Worm (Caenorhabditis elegans) whole organism, L4 larva: Measurements from ENCODE around the gene Y51H4A.6.

ENCODE experiments used
- F26F4.8 ChIP-seq: fragments of 200-800 bp; sonication (Bioruptor generic); conservative IDR thresholded peaks from 2 replicates; pipeline ENCODE4 v1.3.6; 2022; ENCODE audit warnings: missing genetic modification characterization, missing compliant biosample characterization
- F49E8.2 ChIP-seq: sonication (generic microtip); optimal IDR thresholded peaks from 2 replicates; lab custom pipeline; 2016; ENCODE audit warnings: missing compliant biosample characterization, mild to moderate bottlenecking, missing genetic modification characterization, borderline replicate concordance
- Y105C5A.15 ChIP-seq: fragments of 200-800 bp; sonication (Bioruptor generic); IDR thresholded peaks from 2 replicates; pipeline ENCODE4 v1.3.6; 2022; ENCODE audit warnings: missing genetic modification characterization, missing compliant biosample characterization
- Y75B8A.6 ChIP-seq: fragments of 200-800 bp; sonication (Bioruptor generic); IDR thresholded peaks from 2 replicates; pipeline ENCODE4 v1.3.6; 2022; ENCODE audit warnings: missing genetic modification reagents, missing genetic modification characterization, missing compliant biosample characterization
- aha-1 ChIP-seq: fragments of 150-350 bp; peaks from one replicate; lab custom pipeline; 2014; ENCODE audit warnings: missing biosample characterization, missing genetic modification characterization
- arid-1 ChIP-seq: fragments of 200-800 bp; sonication (Bioruptor generic); conservative IDR thresholded peaks from 2 replicates; pipeline ENCODE4 v1.3.6; 2022; ENCODE audit warnings: missing genetic modification reagents, missing genetic modification characterization, missing compliant biosample characterization
- ceh-20 ChIP-seq: fragments of 200-800 bp; sonication (Bioruptor generic); IDR thresholded peaks from 2 replicates; pipeline ENCODE4 v1.3.6; 2022; ENCODE audit warnings: missing genetic modification reagents, missing genetic modification characterization, missing compliant biosample characterization
- ceh-28 ChIP-seq: fragments of 150-350 bp; optimal IDR thresholded peaks from 2 replicates; lab custom pipeline; 2014; ENCODE audit warnings: missing biosample characterization, missing genetic modification reagents, missing genetic modification characterization
- ceh-62 ChIP-seq: sonication (generic microtip); optimal IDR thresholded peaks from 2 replicates; lab custom pipeline; 2017; ENCODE audit warnings: missing biosample characterization, missing genetic modification characterization
- ces-1 ChIP-seq: fragments of 150-350 bp; sonication (generic microtip); optimal IDR thresholded peaks from 4 replicates; lab custom pipeline; 2014; ENCODE audit warnings: missing biosample characterization, missing genetic modification reagents, missing genetic modification characterization
- ctbp-1 ChIP-seq: fragments of 200-800 bp; sonication (Bioruptor generic); IDR thresholded peaks from 2 replicates; pipeline ENCODE4 v1.3.6; 2022; ENCODE audit warnings: missing genetic modification reagents, missing genetic modification characterization, missing compliant biosample characterization
- daf-12 ChIP-seq: fragments of 150-350 bp; optimal IDR thresholded peaks from 2 replicates; lab custom pipeline; 2014; ENCODE audit warnings: missing biosample characterization, missing genetic modification reagents, missing genetic modification characterization
- daf-16 ChIP-seq, 3 experiments: sonication (generic microtip); optimal IDR thresholded peaks; 2 replicates each; lab custom pipeline; 2016 to 2017; ENCODE audit warnings: missing genetic modification characterization in 3 of 3, missing genetic modification reagents in 3 of 3, mild to moderate bottlenecking in 2 of 3, missing compliant biosample characterization in 2 of 3, missing biosample characterization in 1 of 3, moderate library complexity in 1 of 3
- daf-19 ChIP-seq: fragments of 200-800 bp; sonication (Bioruptor generic); conservative IDR thresholded peaks from 2 replicates; pipeline ENCODE4 v1.3.6; 2022; ENCODE audit warnings: missing genetic modification characterization, missing compliant biosample characterization
- daf-8 ChIP-seq: fragments of 200-800 bp; sonication (Bioruptor generic); IDR thresholded peaks from 2 replicates; pipeline ENCODE4 v1.3.6; 2022; ENCODE audit warnings: missing genetic modification characterization, missing compliant biosample characterization
- dmd-6 ChIP-seq: fragments of 200-800 bp; sonication (Bioruptor generic); IDR thresholded peaks from 2 replicates; pipeline ENCODE4 v1.3.6; 2022; ENCODE audit warnings: missing genetic modification reagents, missing genetic modification characterization, missing compliant biosample characterization
- duxl-1 ChIP-seq: sonication (generic microtip); optimal IDR thresholded peaks from 2 replicates; lab custom pipeline; 2016; ENCODE audit warnings: mild to moderate bottlenecking, missing genetic modification characterization, moderate library complexity, missing compliant biosample characterization; ENCODE audit not compliant: poor library complexity
- egl-27 ChIP-seq: sonication (generic microtip); optimal IDR thresholded peaks from 3 replicates; lab custom pipeline; 2017; ENCODE audit warnings: missing biosample characterization, missing genetic modification reagents, missing genetic modification characterization
- fos-1 ChIP-seq: fragments of 150-350 bp; optimal IDR thresholded peaks from 2 replicates; lab custom pipeline; 2014; ENCODE audit warnings: missing biosample characterization, missing genetic modification characterization
- hif-1 ChIP-seq, 2 experiments: sonication (generic microtip); optimal IDR thresholded peaks; 2 replicates each; lab custom pipeline; 2016 to 2017; ENCODE audit warnings: missing compliant biosample characterization in 2 of 2, missing genetic modification characterization in 2 of 2, missing genetic modification reagents in 2 of 2, missing genotype in 2 of 2, mild to moderate bottlenecking in 1 of 2
- hlh-11 ChIP-seq: fragments of 200-800 bp; sonication (Bioruptor generic); optimal IDR thresholded peaks from 2 replicates; lab custom pipeline; 2018; ENCODE audit warnings: mild to moderate bottlenecking, missing genetic modification characterization, missing compliant biosample characterization
- lin-13 ChIP-seq: fragments of 150-350 bp; optimal IDR thresholded peaks from 2 replicates; lab custom pipeline; 2014; ENCODE audit warnings: missing biosample characterization, missing genetic modification reagents, missing genetic modification characterization
- lin-29 ChIP-seq: fragments of 200-800 bp; sonication (Bioruptor generic); IDR thresholded peaks from 2 replicates; pipeline ENCODE4 v1.3.6; 2022; ENCODE audit warnings: missing genetic modification reagents, missing genetic modification characterization, missing compliant biosample characterization
- lir-3 ChIP-seq: sonication (generic microtip); optimal IDR thresholded peaks from 2 replicates; lab custom pipeline; 2016; ENCODE audit warnings: mild to moderate bottlenecking, missing genetic modification characterization, missing compliant biosample characterization
- lsy-2 ChIP-seq, 2 experiments: fragments of 150-350 bp in 1 of 2; sonication (generic microtip) in 1 of 2; optimal IDR thresholded peaks; 2 replicates each; lab custom pipeline; 2014 to 2017; ENCODE audit warnings: missing biosample characterization in 2 of 2, missing genetic modification characterization in 2 of 2
- madf-9 ChIP-seq: fragments of 200-800 bp; sonication (Bioruptor generic); conservative IDR thresholded peaks from 2 replicates; pipeline ENCODE4 v1.3.6; 2022; ENCODE audit warnings: missing genetic modification reagents, missing genetic modification characterization, missing compliant biosample characterization
- mdl-1 ChIP-seq, 2 experiments: fragments of 150-350 bp in 1 of 2; sonication (generic microtip) in 1 of 2; optimal IDR thresholded peaks; 2 replicates each; lab custom pipeline; 2014 to 2017; ENCODE audit warnings: missing biosample characterization in 2 of 2, missing genetic modification characterization in 2 of 2
- mxl-3 ChIP-seq: fragments of 200-800 bp; sonication (Bioruptor generic); optimal IDR thresholded peaks from 2 replicates; lab custom pipeline; 2018; ENCODE audit warnings: mild to moderate bottlenecking, missing genetic modification characterization, missing compliant biosample characterization
- nhr-10 ChIP-seq: fragments of 150-350 bp; optimal IDR thresholded peaks from 2 replicates; lab custom pipeline; 2014; ENCODE audit warnings: missing biosample characterization, missing genetic modification characterization
- nhr-25 ChIP-seq: sonication (generic microtip); optimal IDR thresholded peaks from 2 replicates; lab custom pipeline; 2017; ENCODE audit warnings: missing genetic modification characterization, mild to moderate bottlenecking, missing compliant biosample characterization, antibody characterized with exemption, moderate library complexity, borderline replicate concordance; ENCODE audit not compliant: insufficient read depth
- nhr-48 ChIP-seq: sonication (generic microtip); optimal IDR thresholded peaks from 2 replicates; lab custom pipeline; 2016; ENCODE audit warnings: mild to moderate bottlenecking, missing genetic modification characterization, missing compliant biosample characterization
- nhr-6 ChIP-seq: fragments of 150-350 bp; optimal IDR thresholded peaks from 2 replicates; lab custom pipeline; 2014; ENCODE audit warnings: missing biosample characterization, missing genetic modification characterization
- pha-4 ChIP-seq, 2 experiments: fragments of 150-350 bp in 1 of 2; fragments of 200-800 bp in 1 of 2; sonication (Bioruptor generic) in 1 of 2; IDR thresholded peaks in 1 of 2; optimal IDR thresholded peaks in 1 of 2; 2 replicates each; pipeline versions ENCODE4 v1.3.6 to Lab custom; 2014 to 2022; ENCODE audit warnings: missing genetic modification characterization in 2 of 2, missing genetic modification reagents in 2 of 2, missing biosample characterization in 1 of 2, missing compliant biosample characterization in 1 of 2
- php-3 ChIP-seq: fragments of 200-800 bp; sonication (Bioruptor generic); IDR thresholded peaks from 2 replicates; pipeline ENCODE4 v1.3.6; 2022; ENCODE audit warnings: missing genetic modification reagents, missing genetic modification characterization, missing compliant biosample characterization
- set-16 ChIP-seq: fragments of 200-800 bp; sonication (Bioruptor generic); IDR thresholded peaks from 2 replicates; pipeline ENCODE4 v1.3.6; 2022; ENCODE audit warnings: missing genetic modification reagents, missing genetic modification characterization, missing compliant biosample characterization
- skn-1 ChIP-seq: fragments of 150-350 bp; optimal IDR thresholded peaks from 2 replicates; lab custom pipeline; 2014; ENCODE audit warnings: missing biosample characterization, missing genetic modification characterization
- snpc-1.2 ChIP-seq: fragments of 200-800 bp; sonication (Bioruptor generic); IDR thresholded peaks from 2 replicates; pipeline ENCODE4 v1.3.6; 2022; ENCODE audit warnings: missing genetic modification reagents, missing genetic modification characterization, missing compliant biosample characterization
- spr-1 ChIP-seq: sonication (generic microtip); optimal IDR thresholded peaks from 2 replicates; lab custom pipeline; 2016; ENCODE audit warnings: mild to moderate bottlenecking, missing genetic modification characterization, missing compliant biosample characterization
- spr-3 ChIP-seq: fragments of 200-800 bp; sonication (Bioruptor generic); optimal IDR thresholded peaks from 2 replicates; lab custom pipeline; 2018; ENCODE audit warnings: mild to moderate bottlenecking, missing genetic modification characterization, missing compliant biosample characterization
- tag-97 ChIP-seq: fragments of 200-800 bp; sonication (Bioruptor generic); IDR thresholded peaks from 2 replicates; pipeline ENCODE4 v1.3.6; 2022; ENCODE audit warnings: missing genetic modification characterization, missing compliant biosample characterization
- tra-1 ChIP-seq: fragments of 200-800 bp; sonication (Bioruptor generic); IDR thresholded peaks from 2 replicates; pipeline ENCODE4 v1.3.6; 2022; ENCODE audit warnings: missing genetic modification reagents, missing genetic modification characterization, missing compliant biosample characterization
- vab-7 ChIP-seq: fragments of 200-800 bp; sonication (Bioruptor generic); IDR thresholded peaks from 2 replicates; pipeline ENCODE4 v1.3.6; 2022; ENCODE audit warnings: missing genetic modification reagents, missing genetic modification characterization, missing compliant biosample characterization
- zfp-3 ChIP-seq: fragments of 200-800 bp; sonication (Bioruptor generic); conservative IDR thresholded peaks from 2 replicates; pipeline ENCODE4 v1.3.6; 2022; ENCODE audit warnings: missing genetic modification reagents, missing genetic modification characterization, missing compliant biosample characterization
- zip-2 ChIP-seq: fragments of 150-350 bp; optimal IDR thresholded peaks from 2 replicates; lab custom pipeline; 2014; ENCODE audit warnings: missing biosample characterization, missing genetic modification characterization
- ztf-11 ChIP-seq: fragments of 150-350 bp; optimal IDR thresholded peaks from 2 replicates; lab custom pipeline; 2014; ENCODE audit warnings: missing biosample characterization, missing genetic modification characterization
- ztf-7 ChIP-seq: fragments of 150-350 bp; optimal IDR thresholded peaks from 2 replicates; lab custom pipeline; 2014; ENCODE audit warnings: missing biosample characterization, missing genetic modification characterization

Y51H4A.6 gene

ce11 chrIV:16491411-16492036, 41.9 kb upstream of the Y51H4A.6 start (continued):
- TF ChIP-seq nhr-48 (tag; lab: Kevin White, UChicago): no peak
- TF ChIP-seq pha-4 (GFP tag; IDR thresholded peaks at IDR 0.05; lab: Robert Waterston, UW): peak; percentile 59; the same call in 1 of the 2 replicates
- TF ChIP-seq pha-4 (tag; optimal IDR thresholded peaks at IDR 0.05; lab: Kevin White, UChicago): no peak
- TF ChIP-seq aha-1 (tag; lab: Kevin White, UChicago): peak; percentile 98
- peak; percentile 33 for TF ChIP-seq ztf-7 (tag; lab: Kevin White, UChicago)
- no peak for TF ChIP-seq nhr-25 (tag; lab: Kevin White, UChicago)
- TF ChIP-seq duxl-1 (tag; lab: Kevin White, UChicago): peak; percentile 65
- TF ChIP-seq egl-27: no peak
- peak; percentile 14 for TF ChIP-seq nhr-10 (tag; lab: Kevin White, UChicago)
- no peak for TF ChIP-seq ztf-11
- TF ChIP-seq skn-1 (tag; lab: Kevin White, UChicago): no peak
- TF ChIP-seq daf-16 (GFP tag; optimal IDR thresholded peaks at IDR 0.05; lab: Kevin White, UChicago): peak in 1 of 2 experiments; percentile 38
- peak; percentile 34 for TF ChIP-seq daf-16 (tag; optimal IDR thresholded peaks at IDR 0.05; lab: Kevin White, UChicago)
- no peak for TF ChIP-seq ces-1 (GFP tag; lab: Kevin White, UChicago)
- TF ChIP-seq ceh-20 (GFP tag; lab: Robert Waterston, UW): no peak
- peak; percentile 33; the same call in 1 of the 2 replicates for TF ChIP-seq set-16 (GFP tag; lab: Robert Waterston, UW)
- TF ChIP-seq F49E8.2: no peak

DNA sequence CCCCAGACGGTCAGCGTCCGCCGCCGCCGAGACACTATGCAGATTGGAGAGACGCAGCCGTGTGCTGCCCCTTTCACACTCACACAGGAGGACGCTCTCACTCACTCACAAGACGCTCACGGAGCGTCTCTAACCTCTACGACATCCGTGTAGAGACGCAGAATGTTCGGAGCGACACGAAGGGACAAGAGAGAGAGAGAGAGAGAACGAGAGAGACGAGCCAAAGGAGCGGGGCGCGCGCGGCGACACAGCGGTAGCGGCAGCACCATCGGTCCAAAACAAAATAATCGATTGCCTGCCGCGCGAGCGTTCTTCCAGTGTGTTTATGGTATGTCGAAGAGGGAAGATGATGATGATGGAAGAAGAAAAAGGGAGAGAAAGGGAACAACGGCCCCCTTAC, 41.1 kb upstream of the Y51H4A.6 start:
- no peak for TF ChIP-seq daf-12 (tag; lab: Kevin White, UChicago)
- TF ChIP-seq ctbp-1 (GFP tag; lab: Robert Waterston, UW): peak; percentile 84
- TF ChIP-seq pha-4 (GFP tag; IDR thresholded peaks at IDR 0.05; lab: Robert Waterston, UW): peak; percentile 78
- TF ChIP-seq pha-4 (tag; optimal IDR thresholded peaks at IDR 0.05; lab: Kevin White, UChicago): no peak
- TF ChIP-seq daf-19 (GFP tag; lab: Robert Waterston, UW): no peak
- TF ChIP-seq madf-9 (GFP tag; lab: Robert Waterston, UW): peak; percentile 92
- TF ChIP-seq Y75B8A.6 (GFP tag; lab: Robert Waterston, UW): no peak; the same call in 1 of the 2 replicates
- TF ChIP-seq lin-13: peak; percentile 60
- TF ChIP-seq vab-7 (GFP tag; lab: Robert Waterston, UW): no peak; the same call in 1 of the 2 replicates
- TF ChIP-seq ceh-28 (tag; lab: Kevin White, UChicago): peak; percentile 87
- TF ChIP-seq ceh-62 (tag; lab: Kevin White, UChicago): no peak
- TF ChIP-seq arid-1 (GFP tag; lab: Robert Waterston, UW): peak; percentile 63
- TF ChIP-seq lin-29 (GFP tag; lab: Robert Waterston, UW): no peak
- TF ChIP-seq tra-1 (GFP tag; lab: Robert Waterston, UW): peak; percentile 27; the same call in 1 of the 2 replicates
- no peak for TF ChIP-seq php-3 (GFP tag; lab: Robert Waterston, UW)
- peak; percentile 64 for TF ChIP-seq mxl-3 (GFP tag; lab: Kevin White, UChicago)
- peak; percentile 70 for TF ChIP-seq ceh-20 (GFP tag; lab: Robert Waterston, UW)
- TF ChIP-seq egl-27: no peak
- TF ChIP-seq spr-1 (tag; lab: Kevin White, UChicago): peak; percentile 87
- TF ChIP-seq zfp-3: peak; percentile 50; the same call in 1 of the 2 replicates
- TF ChIP-seq fos-1 (tag; lab: Kevin White, UChicago): no peak
- peak; percentile 73 to 82 for TF ChIP-seq lsy-2 (tag; optimal IDR thresholded peaks at IDR 0.05; lab: Kevin White, UChicago)
- TF ChIP-seq mdl-1 (tag; optimal IDR thresholded peaks at IDR 0.05; lab: Kevin White, UChicago): peak; percentile 55 to 88
- TF ChIP-seq F26F4.8 (GFP tag; lab: Robert Waterston, UW): no peak
- TF ChIP-seq nhr-48 (tag; lab: Kevin White, UChicago): peak; percentile 76
- TF ChIP-seq lir-3 (tag; lab: Kevin White, UChicago): no peak
- TF ChIP-seq spr-3 (GFP tag; lab: Kevin White, UChicago): no peak
- TF ChIP-seq zip-2 (tag; lab: Kevin White, UChicago): no peak
- TF ChIP-seq hif-1 (tag; optimal IDR thresholded peaks at IDR 0.05; lab: Kevin White, UChicago): peak; percentile 47 to 92
- TF ChIP-seq hlh-11 (tag; lab: Kevin White, UChicago): peak; percentile 95
- no peak for TF ChIP-seq daf-8 (GFP tag; lab: Robert Waterston, UW)
- TF ChIP-seq tag-97 (GFP tag; lab: Robert Waterston, UW): no peak
- TF ChIP-seq dmd-6 (GFP tag; lab: Robert Waterston, UW): peak; percentile 81
- TF ChIP-seq set-16 (GFP tag; lab: Robert Waterston, UW): peak; percentile 97
- no peak for TF ChIP-seq Y105C5A.15 (GFP tag; lab: Robert Waterston, UW)
- TF ChIP-seq nhr-6 (tag; lab: Kevin White, UChicago): peak; percentile 78
- TF ChIP-seq skn-1 (tag; lab: Kevin White, UChicago): no peak
- 0 out of 2 replicates have a peak, but pooled peaks have one; percentile 7 for TF ChIP-seq snpc-1.2 (GFP tag; lab: Robert Waterston, UW)
